Fruit fly (Drosophila melanogaster): ENCODE measurements around the gene CG42832.
A peak's percentile ranks its signal among the peaks of the same experiment; 100 is the strongest.

The CG42832 gene

dm6 chr3L:11634551-11634950 lies 24.6 kb downstream of the CG42832 start:
- peak; percentile 54 for TF ChIP-seq Ets98B (GFP tag; IDR thresholded peaks at IDR 0.05)
- TF ChIP-seq CG12605 (GFP tag; IDR thresholded peaks at IDR 0.05) = peak; percentile 94
- peak; percentile 71 for TF ChIP-seq CG13204 (GFP tag; optimal IDR thresholded peaks at IDR 0.05)
- peak; percentile 48 for TF ChIP-seq CG17806 (tag; optimal IDR thresholded peaks at IDR 0.05)
- TF ChIP-seq CG10348 (GFP tag; IDR thresholded peaks at IDR 0.05) = no peak
- peak; percentile 64 for TF ChIP-seq CG15710 (tag; optimal IDR thresholded peaks at IDR 0.05)
- TF ChIP-seq rn (GFP tag; IDR thresholded peaks at IDR 0.05) = no peak
- TF ChIP-seq CG14655 (GFP tag; optimal IDR thresholded peaks at IDR 0.05) = peak; percentile 80
- peak; percentile 83 for TF ChIP-seq CG4496 (GFP tag; IDR thresholded peaks at IDR 0.05)
- TF ChIP-seq CG34367 (tag; optimal IDR thresholded peaks at IDR 0.05) = peak; percentile 73
- TF ChIP-seq Pif1A (GFP tag; optimal IDR thresholded peaks at IDR 0.05) = peak; percentile 44
- no peak for TF ChIP-seq D1 (tag; optimal IDR thresholded peaks at IDR 0.05)
- TF ChIP-seq CG8159 (tag; optimal IDR thresholded peaks at IDR 0.05) = peak; percentile 50
- TF ChIP-seq Pif1B (GFP tag; optimal IDR thresholded peaks at IDR 0.05) = peak; percentile 56
- peak; percentile 66 for TF ChIP-seq CG8301 (tag; optimal IDR thresholded peaks at IDR 0.05)
- no peak for TF ChIP-seq Snoo (tag; optimal IDR thresholded peaks at IDR 0.05)
- TF ChIP-seq fd96Ca (GFP tag; IDR thresholded peaks at IDR 0.05) = no peak; the same call in 1 of the 3 replicates
- peak; percentile 69 for TF ChIP-seq gl (tag; optimal IDR thresholded peaks at IDR 0.05)
- TF ChIP-seq EcR (GFP tag; optimal IDR thresholded peaks at IDR 0.05) = no peak
- peak; percentile 24 for TF ChIP-seq CG9948 (tag; optimal IDR thresholded peaks at IDR 0.05)
- peak; percentile 58 for TF ChIP-seq CG32121 (GFP tag; IDR thresholded peaks at IDR 0.05)

dm6 chr3L:11636829-11637228 lies 26.9 kb downstream of the CG42832 start:
- TF ChIP-seq Ets98B (GFP tag; IDR thresholded peaks at IDR 0.05) (peak; percentile 31; the same call in 1 of the 2 replicates), EcR (GFP tag; optimal IDR thresholded peaks at IDR 0.05) (no peak), gl (tag; optimal IDR thresholded peaks at IDR 0.05) (no peak), Snoo (tag; optimal IDR thresholded peaks at IDR 0.05) (no peak), CG8159 (tag; optimal IDR thresholded peaks at IDR 0.05) (peak; percentile 47), CG4496 (GFP tag; IDR thresholded peaks at IDR 0.05) (peak; percentile 60; the same call in 1 of the 3 replicates), CG32121 (GFP tag; IDR thresholded peaks at IDR 0.05) (peak; percentile 51)

dm6 chr3L:11645933-11646332 lies 36.0 kb downstream of the CG42832 start, which contains the start of gene CG6071:
TSS of gene CG6071 (minus strand) at chr3L:11646033.
- no peak for TF ChIP-seq fd96Ca (GFP tag; IDR thresholded peaks at IDR 0.05)
- no peak for TF ChIP-seq CG8159 (tag; optimal IDR thresholded peaks at IDR 0.05)
- TF ChIP-seq CG13204 (GFP tag; optimal IDR thresholded peaks at IDR 0.05) = no peak
- TF ChIP-seq CG14655 (GFP tag; optimal IDR thresholded peaks at IDR 0.05) = no peak
- TF ChIP-seq CG10348 (GFP tag; IDR thresholded peaks at IDR 0.05) = no peak
- TF ChIP-seq rn (GFP tag; IDR thresholded peaks at IDR 0.05) = no peak
- no peak for TF ChIP-seq CG34367 (tag; optimal IDR thresholded peaks at IDR 0.05)

dm6 chr3L:11648410-11648809 lies 38.5 kb downstream of the CG42832 start, which contains the start of the genes RIOK1 and Polr3H:
TSS of gene RIOK1 (minus strand) at chr3L:11648474.
TSS of gene Polr3H (plus strand) at chr3L:11648756.
- TF ChIP-seq CG9948 (tag; optimal IDR thresholded peaks at IDR 0.05) = no peak
- peak; percentile 60 for TF ChIP-seq Ets98B (GFP tag; IDR thresholded peaks at IDR 0.05)
- no peak for TF ChIP-seq CG17806 (tag; optimal IDR thresholded peaks at IDR 0.05)
- TF ChIP-seq EcR (GFP tag; optimal IDR thresholded peaks at IDR 0.05) = no peak
- TF ChIP-seq CG34367 (tag; optimal IDR thresholded peaks at IDR 0.05) = peak; percentile 28
- no peak for TF ChIP-seq gl (tag; optimal IDR thresholded peaks at IDR 0.05)
- no peak for TF ChIP-seq CG10348 (GFP tag; IDR thresholded peaks at IDR 0.05)
- TF ChIP-seq CG8159 (tag; optimal IDR thresholded peaks at IDR 0.05) = no peak
- no peak for TF ChIP-seq Pif1A (GFP tag; optimal IDR thresholded peaks at IDR 0.05)
- no peak for TF ChIP-seq Pif1B (GFP tag; optimal IDR thresholded peaks at IDR 0.05)
- peak; percentile 30; the same call in 1 of the 3 replicates for TF ChIP-seq CG4496 (GFP tag; IDR thresholded peaks at IDR 0.05)
- no peak; the same call in 1 of the 2 replicates for TF ChIP-seq CG32121 (GFP tag; IDR thresholded peaks at IDR 0.05)
- TF ChIP-seq CG14655 (GFP tag; optimal IDR thresholded peaks at IDR 0.05) = no peak
- TF ChIP-seq Snoo (tag; optimal IDR thresholded peaks at IDR 0.05) = no peak
- TF ChIP-seq CG8301 (tag; optimal IDR thresholded peaks at IDR 0.05) = no peak
- no peak for TF ChIP-seq rn (GFP tag; IDR thresholded peaks at IDR 0.05)
- TF ChIP-seq CG15710 (tag; optimal IDR thresholded peaks at IDR 0.05) = no peak
- TF ChIP-seq CG12605 (GFP tag; IDR thresholded peaks at IDR 0.05) = no peak
- no peak for TF ChIP-seq CG13204 (GFP tag; optimal IDR thresholded peaks at IDR 0.05)
- TF ChIP-seq D1 (tag; optimal IDR thresholded peaks at IDR 0.05) = no peak
- TF ChIP-seq fd96Ca (GFP tag; IDR thresholded peaks at IDR 0.05) = peak; percentile 66; the same call in 2 of the 3 replicates

dm6 chr3L:11656189-11656588 lies 46.3 kb downstream of the CG42832 start:
- peak; percentile 82 for TF ChIP-seq CG14655 (GFP tag; optimal IDR thresholded peaks at IDR 0.05)
- peak; percentile 7 for TF ChIP-seq Pif1B (GFP tag; optimal IDR thresholded peaks at IDR 0.05)
- peak; percentile 51 for TF ChIP-seq CG17806 (tag; optimal IDR thresholded peaks at IDR 0.05)
- peak; percentile 59 for TF ChIP-seq CG8159 (tag; optimal IDR thresholded peaks at IDR 0.05)
- peak; percentile 85; the same call in 1 of the 2 replicates for TF ChIP-seq CG10348 (GFP tag; IDR thresholded peaks at IDR 0.05)
- peak; percentile 82 for TF ChIP-seq CG32121 (GFP tag; IDR thresholded peaks at IDR 0.05)
- no peak for TF ChIP-seq Snoo (tag; optimal IDR thresholded peaks at IDR 0.05)
- TF ChIP-seq fd96Ca (GFP tag; IDR thresholded peaks at IDR 0.05) = peak; percentile 91
- TF ChIP-seq CG15710 (tag; optimal IDR thresholded peaks at IDR 0.05) = peak; percentile 54
- peak; percentile 50 for TF ChIP-seq Pif1A (GFP tag; optimal IDR thresholded peaks at IDR 0.05)
- peak; percentile 63 for TF ChIP-seq CG8301 (tag; optimal IDR thresholded peaks at IDR 0.05)
- no peak for TF ChIP-seq EcR (GFP tag; optimal IDR thresholded peaks at IDR 0.05)
- no peak for TF ChIP-seq D1 (tag; optimal IDR thresholded peaks at IDR 0.05)
- peak; percentile 93 for TF ChIP-seq CG4496 (GFP tag; IDR thresholded peaks at IDR 0.05)
- TF ChIP-seq CG34367 (tag; optimal IDR thresholded peaks at IDR 0.05) = peak; percentile 37
- no peak for TF ChIP-seq CG9948 (tag; optimal IDR thresholded peaks at IDR 0.05)
- peak; percentile 38; the same call in 1 of the 2 replicates for TF ChIP-seq rn (GFP tag; IDR thresholded peaks at IDR 0.05)
- no peak for TF ChIP-seq gl (tag; optimal IDR thresholded peaks at IDR 0.05)
- TF ChIP-seq CG13204 (GFP tag; optimal IDR thresholded peaks at IDR 0.05) = no peak
- peak; percentile 92 for TF ChIP-seq Ets98B (GFP tag; IDR thresholded peaks at IDR 0.05)
- no peak; the same call in 1 of the 2 replicates for TF ChIP-seq CG12605 (GFP tag; IDR thresholded peaks at IDR 0.05)
